Fruit fly (Drosophila melanogaster): ENCODE measurements around the gene CG13295.
A peak's percentile ranks its signal among the peaks of the same experiment; 100 is the strongest.

The CG13295 gene

DNA sequence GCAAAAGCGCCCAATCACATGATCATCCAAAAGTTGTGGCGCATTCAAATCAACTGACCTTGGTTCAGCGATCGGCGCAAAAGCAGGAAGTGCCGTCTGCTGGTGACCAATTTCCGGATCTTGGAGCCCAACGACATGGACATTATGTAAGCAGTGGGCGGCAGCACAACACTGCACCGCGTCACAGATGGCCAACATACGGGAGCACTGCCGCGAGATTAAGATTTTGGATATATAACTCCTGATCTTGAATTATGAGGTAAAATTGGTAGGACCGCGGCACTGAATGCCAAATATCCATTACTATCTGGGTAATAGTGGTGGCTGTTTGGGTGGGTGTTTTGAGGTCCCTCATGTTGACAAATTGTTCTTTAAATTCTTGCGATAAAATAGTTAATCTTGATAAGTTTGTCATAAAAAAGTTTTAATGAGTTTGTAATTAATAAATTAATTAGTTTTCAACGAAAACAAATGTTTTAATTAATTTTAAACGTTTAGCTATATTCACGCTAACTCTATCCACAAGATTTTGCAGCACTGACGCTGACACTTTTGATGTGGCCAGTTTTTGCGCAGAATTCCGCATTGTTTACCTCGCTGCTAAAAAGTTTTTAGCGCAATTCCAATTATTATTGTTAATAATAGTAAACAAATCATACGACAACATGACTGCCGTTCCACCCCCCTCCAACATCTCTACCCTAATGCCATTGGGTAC, at the start of gene CG13295, which contains the start of gene CG6610 (continued):
- TF ChIP-seq Nf-YB (GFP tag; optimal IDR thresholded peaks at IDR 0.05) (no peak), CG5180 (GFP tag; optimal IDR thresholded peaks at IDR 0.05) (no peak), CG13287 (GFP tag; IDR thresholded peaks at IDR 0.05; ENCODE audit: partially characterized antibody) (peak; percentile 19; the same call in 1 of the 2 replicates), Doc3 (GFP tag; IDR thresholded peaks at IDR 0.05; ENCODE audit: partially characterized antibody) (no peak), kay (GFP tag; optimal IDR thresholded peaks at IDR 0.05) (no peak), BEAF-32 (GFP tag; optimal IDR thresholded peaks at IDR 0.05) (peak; percentile 38), Oli (tag; optimal IDR thresholded peaks at IDR 0.05) (peak; percentile 56), CG8765 (GFP tag; IDR thresholded peaks at IDR 0.05) (no peak), CG10321 (GFP tag; IDR thresholded peaks at IDR 0.05) (no peak), CG9609 (GFP tag; optimal IDR thresholded peaks at IDR 0.05) (peak; percentile 31), CG12236 (GFP tag; optimal IDR thresholded peaks at IDR 0.05) (no peak), sim (GFP tag; IDR thresholded peaks at IDR 0.05) (no peak), slbo (GFP tag; IDR thresholded peaks at IDR 0.05) (peak; percentile 70), Myb (GFP tag; optimal IDR thresholded peaks at IDR 0.05) (no peak), CG33213 (GFP tag; optimal IDR thresholded peaks at IDR 0.05) (no peak), ttk (GFP tag; IDR thresholded peaks at IDR 0.05) (no peak), ERR (GFP tag; optimal IDR thresholded peaks at IDR 0.05) (no peak), Hey (tag; optimal IDR thresholded peaks at IDR 0.05) (no peak), CG17829 (tag; optimal IDR thresholded peaks at IDR 0.05) (peak; percentile 38), CG11723 (GFP tag; optimal IDR thresholded peaks at IDR 0.05) (peak; percentile 21), CG17186 (GFP tag; optimal IDR thresholded peaks at IDR 0.05) (peak; percentile 15), psq (GFP tag; optimal IDR thresholded peaks at IDR 0.05) (no peak), Bgb (GFP tag; IDR thresholded peaks at IDR 0.05; ENCODE audit: partially characterized antibody) (0 out of 2 replicates have a peak, but pooled peaks have one; percentile 31), E2f1 (GFP tag; IDR thresholded peaks at IDR 0.05) (no peak), CG4730 (GFP tag; IDR thresholded peaks at IDR 0.05) (0 out of 2 replicates have a peak, but pooled peaks have one; percentile 28), nerfin-1 (tag; optimal IDR thresholded peaks at IDR 0.05) (peak; percentile 61), hkb (optimal IDR thresholded peaks at IDR 0.05) (peak; percentile 44), hkb (GFP tag; IDR thresholded peaks at IDR 0.05) (peak; percentile 23; the same call in 1 of the 2 replicates), oc (tag; optimal IDR thresholded peaks at IDR 0.05) (no peak), eve (GFP tag; optimal IDR thresholded peaks at IDR 0.05) (no peak), CG12155 (GFP tag; optimal IDR thresholded peaks at IDR 0.05) (peak; percentile 44), Dp (GFP tag; optimal IDR thresholded peaks at IDR 0.05) (peak; percentile 4), Camta (GFP tag; optimal IDR thresholded peaks at IDR 0.05) (peak; percentile 30), CG2678 (tag; optimal IDR thresholded peaks at IDR 0.05) (peak; percentile 76), vvl (GFP tag; IDR thresholded peaks at IDR 0.05) (no peak), CG9727 (GFP tag; optimal IDR thresholded peaks at IDR 0.05) (peak; percentile 67), emc (GFP tag; optimal IDR thresholded peaks at IDR 0.05) (no peak), Sox102F (GFP tag; optimal IDR thresholded peaks at IDR 0.05) (peak; percentile 39), tgo (GFP tag; IDR thresholded peaks at IDR 0.05) (no peak; the same call in 2 of the 3 replicates), Hmx (GFP tag; optimal IDR thresholded peaks at IDR 0.05) (peak; percentile 24), Tbp (GFP tag; optimal IDR thresholded peaks at IDR 0.05) (no peak), p53 (GFP tag; optimal IDR thresholded peaks at IDR 0.05) (no peak), CG13424 (tag; optimal IDR thresholded peaks at IDR 0.05) (peak; percentile 73), CG10654 (GFP tag; optimal IDR thresholded peaks at IDR 0.05) (peak; percentile 20), zen (tag; optimal IDR thresholded peaks at IDR 0.05) (peak; percentile 59), CG1529 (GFP tag; optimal IDR thresholded peaks at IDR 0.05) (peak; percentile 29), chm (GFP tag; IDR thresholded peaks at IDR 0.05) (no peak), CG34224 (GFP tag; IDR thresholded peaks at IDR 0.05; ENCODE audit: partially characterized antibody) (no peak), ATbp (GFP tag; optimal IDR thresholded peaks at IDR 0.05) (no peak), CG15011 (GFP tag; optimal IDR thresholded peaks at IDR 0.05) (peak; percentile 36)
